Fruit fly (Drosophila melanogaster) whole organism, prepupa: ENCODE results near the gene CG7506.
A peak's percentile ranks its signal among the peaks of the same experiment; 100 is the strongest.

Source experiments
- Blimp-1 ChIP-seq: fragments of 200-800 bp; sonication (Bioruptor generic); optimal IDR thresholded peaks from 3 replicates; lab custom pipeline; 2017; ENCODE audit warnings: missing biosample characterization, missing genetic modification characterization, mild to moderate bottlenecking, moderate library complexity, missing genetic modification reagents
- CG10631 ChIP-seq: fragments of 200-800 bp; sonication (Bioruptor generic); optimal IDR thresholded peaks from 2 replicates; lab custom pipeline; 2016; ENCODE audit warnings: missing biosample characterization, missing genetic modification characterization
- CG10669 ChIP-seq: fragments of 200-800 bp; sonication (Bioruptor generic); optimal IDR thresholded peaks from 3 replicates; lab custom pipeline; 2018; ENCODE audit warnings: missing biosample characterization, mild to moderate bottlenecking, missing genetic modification characterization, moderate library complexity
- CG11294 ChIP-seq: fragments of 200-800 bp; sonication (Bioruptor generic); IDR thresholded peaks from 2 replicates; pipeline ENCODE4 v1.3.6; 2022; ENCODE audit warnings: missing biosample characterization, missing genetic modification characterization
- CG11762 ChIP-seq: fragments of 200-800 bp; sonication (Bioruptor generic); optimal IDR thresholded peaks from 3 replicates; lab custom pipeline; 2016; ENCODE audit warnings: missing biosample characterization, missing genetic modification characterization; ENCODE audit not compliant: insufficient read depth
- CG15336 ChIP-seq: fragments of 200-800 bp; sonication (Bioruptor generic); IDR thresholded peaks from 2 replicates; pipeline ENCODE4 v1.3.6; 2022; ENCODE audit warnings: missing biosample characterization, missing genetic modification characterization
- CG1621 ChIP-seq: fragments of 200-800 bp; sonication (Bioruptor generic); optimal IDR thresholded peaks from 3 replicates; lab custom pipeline; 2018; ENCODE audit warnings: missing biosample characterization, mild to moderate bottlenecking, missing genetic modification characterization
- CG16779 ChIP-seq: fragments of 200-800 bp; sonication (Bioruptor generic); optimal IDR thresholded peaks from 3 replicates; lab custom pipeline; 2017; ENCODE audit warnings: missing biosample characterization, mild to moderate bottlenecking, missing genetic modification characterization
- CG3032 ChIP-seq: fragments of 200-800 bp; optimal IDR thresholded peaks from 2 replicates; lab custom pipeline; 2019; ENCODE audit warnings: missing biosample characterization, mild to moderate bottlenecking, missing genetic modification characterization, moderate library complexity
- CG31627 ChIP-seq: fragments of 200-800 bp; sonication (Bioruptor generic); optimal IDR thresholded peaks from 3 replicates; lab custom pipeline; 2016; ENCODE audit warnings: missing biosample characterization, missing genetic modification characterization
- CG3919 ChIP-seq: fragments of 200-800 bp; sonication (Bioruptor generic); optimal IDR thresholded peaks from 3 replicates; lab custom pipeline; 2016; ENCODE audit warnings: missing biosample characterization, missing genetic modification characterization
- CG4318 ChIP-seq: fragments of 200-800 bp; sonication (Bioruptor generic); optimal IDR thresholded peaks from 3 replicates; lab custom pipeline; 2017; ENCODE audit warnings: missing biosample characterization, mild to moderate bottlenecking, missing genetic modification characterization
- CG6163 ChIP-seq: fragments of 200-800 bp; sonication (Bioruptor generic); IDR thresholded peaks from 3 replicates; pipeline ENCODE4 v1.3.6; 2022; ENCODE audit warnings: missing biosample characterization, missing genetic modification characterization
- CG6276 ChIP-seq: fragments of 200-800 bp; sonication (Bioruptor generic); optimal IDR thresholded peaks from 2 replicates; lab custom pipeline; 2017; ENCODE audit warnings: missing biosample characterization, mild to moderate bottlenecking, missing genetic modification characterization
- CG8319 ChIP-seq: fragments of 200-800 bp; sonication (Bioruptor generic); optimal IDR thresholded peaks from 3 replicates; lab custom pipeline; 2016; ENCODE audit warnings: missing biosample characterization, missing genetic modification characterization
- Eip78C ChIP-seq: fragments of 200-800 bp; sonication (Bioruptor generic); peaks from one replicate; lab custom pipeline; 2016; ENCODE audit warnings: missing biosample characterization, missing genetic modification characterization
- Ets96B ChIP-seq: fragments of 200-800 bp; optimal IDR thresholded peaks from 2 replicates; lab custom pipeline; 2019; ENCODE audit warnings: missing biosample characterization, mild to moderate bottlenecking, missing genetic modification characterization, moderate library complexity
- Gug ChIP-seq: fragments of 200-800 bp; sonication (Bioruptor generic); IDR thresholded peaks from 2 replicates; pipeline ENCODE4 v1.3.6; 2022; ENCODE audit warnings: missing biosample characterization, missing genetic modification characterization
- Hr39 ChIP-seq: fragments of 200-800 bp; sonication (Bioruptor generic); optimal IDR thresholded peaks from 2 replicates; lab custom pipeline; 2016; ENCODE audit warnings: missing biosample characterization, missing genetic modification characterization
- Met ChIP-seq: fragments of 200-800 bp; sonication (Bioruptor generic); optimal IDR thresholded peaks from 3 replicates; lab custom pipeline; 2016; ENCODE audit warnings: missing biosample characterization, missing genetic modification characterization
- OdsH ChIP-seq: fragments of 200-800 bp; sonication (Bioruptor generic); optimal IDR thresholded peaks from 3 replicates; lab custom pipeline; 2016; ENCODE audit warnings: missing biosample characterization, missing genetic modification characterization
- Smox ChIP-seq: fragments of 200-800 bp; sonication (Bioruptor generic); optimal IDR thresholded peaks from 3 replicates; lab custom pipeline; 2016; ENCODE audit warnings: missing biosample characterization, missing genetic modification characterization
- Sox102F ChIP-seq: fragments of 200-800 bp; sonication (Bioruptor generic); optimal IDR thresholded peaks from 2 replicates; lab custom pipeline; 2016; ENCODE audit warnings: missing biosample characterization, mild to moderate bottlenecking, missing genetic modification characterization
- Sox15 ChIP-seq: fragments of 200-800 bp; sonication (Bioruptor generic); optimal IDR thresholded peaks from 3 replicates; lab custom pipeline; 2016; ENCODE audit warnings: missing biosample characterization, missing genetic modification characterization
- achi ChIP-seq: fragments of 200-800 bp; sonication (Bioruptor generic); optimal IDR thresholded peaks from 3 replicates; lab custom pipeline; 2016; ENCODE audit warnings: missing biosample characterization, missing genetic modification characterization
- acj6 ChIP-seq: fragments of 200-800 bp; sonication (Bioruptor generic); optimal IDR thresholded peaks from 3 replicates; lab custom pipeline; 2016; ENCODE audit warnings: missing biosample characterization, missing genetic modification characterization
- cyc ChIP-seq: fragments of 200-800 bp; sonication (Bioruptor generic); optimal IDR thresholded peaks from 3 replicates; lab custom pipeline; 2016; ENCODE audit warnings: missing biosample characterization, missing genetic modification characterization
- eg ChIP-seq: fragments of 200-800 bp; sonication (Bioruptor generic); IDR thresholded peaks from 3 replicates; pipeline ENCODE4 v1.3.6; 2022; ENCODE audit warnings: missing biosample characterization, missing genetic modification characterization
- esn ChIP-seq: fragments of 200-800 bp; sonication (Bioruptor generic); optimal IDR thresholded peaks from 2 replicates; lab custom pipeline; 2016; ENCODE audit warnings: missing biosample characterization, mild to moderate bottlenecking, missing genetic modification characterization, moderate library complexity
- fkh ChIP-seq: fragments of 200-800 bp; sonication (Bioruptor generic); optimal IDR thresholded peaks from 3 replicates; lab custom pipeline; 2017; ENCODE audit warnings: missing biosample characterization, mild to moderate bottlenecking, missing genetic modification characterization, moderate library complexity
- lz ChIP-seq: fragments of 200-800 bp; sonication (Bioruptor generic); optimal IDR thresholded peaks from 3 replicates; lab custom pipeline; 2016; ENCODE audit warnings: missing biosample characterization, missing genetic modification characterization
- net ChIP-seq: fragments of 200-800 bp; sonication (Bioruptor generic); optimal IDR thresholded peaks from 3 replicates; lab custom pipeline; 2016; ENCODE audit warnings: missing biosample characterization, missing genetic modification characterization
- pdm3 ChIP-seq: fragments of 200-800 bp; sonication (Bioruptor generic); optimal IDR thresholded peaks from 3 replicates; lab custom pipeline; 2016; ENCODE audit warnings: missing biosample characterization, missing genetic modification characterization
- salr ChIP-seq, 2 experiments: fragments of 200-800 bp; sonication (Bioruptor generic); optimal IDR thresholded peaks; 3 replicates each; lab custom pipeline; 2016 to 2018; ENCODE audit warnings: missing biosample characterization in 2 of 2, missing genetic modification characterization in 2 of 2, mild to moderate bottlenecking in 1 of 2
- spab ChIP-seq: fragments of 200-800 bp; sonication (Bioruptor generic); optimal IDR thresholded peaks from 2 replicates; lab custom pipeline; 2017; ENCODE audit warnings: missing biosample characterization, mild to moderate bottlenecking, missing genetic modification characterization, missing genetic modification reagents
- ss ChIP-seq, 2 experiments: fragments of 200-800 bp; sonication (Bioruptor generic); optimal IDR thresholded peaks; 2 replicates in 1 of 2; 3 replicates in 1 of 2; lab custom pipeline; 2017 to 2018; ENCODE audit warnings: mild to moderate bottlenecking in 2 of 2, missing biosample characterization in 2 of 2, missing genetic modification characterization in 2 of 2, moderate library complexity in 1 of 2
- svp ChIP-seq: fragments of 200-800 bp; sonication (Bioruptor generic); peaks from one replicate; lab custom pipeline; 2016; ENCODE audit warnings: missing biosample characterization, missing genetic modification characterization
- topi ChIP-seq: fragments of 200-800 bp; sonication (Bioruptor generic); optimal IDR thresholded peaks from 3 replicates; lab custom pipeline; 2016; ENCODE audit warnings: missing biosample characterization, missing genetic modification characterization
- vri ChIP-seq: fragments of 200-800 bp; sonication (Bioruptor generic); optimal IDR thresholded peaks from 3 replicates; lab custom pipeline; 2016; ENCODE audit warnings: missing biosample characterization, mild to moderate bottlenecking, missing genetic modification characterization

CG7506 gene

dm6 chr3L:7641467-7641866 lies at the start of gene CG7506:
CG7506 (minus strand) TSS chr3L:7641648.
- TF ChIP-seq CG8319 (GFP tag; lab: Kevin White, UChicago), result no peak
- no peak for TF ChIP-seq eg (GFP tag; lab: Robert Waterston, UW)
- TF ChIP-seq CG6276, result no peak
- peak; percentile 8 for TF ChIP-seq lz (GFP tag; lab: Kevin White, UChicago)
- TF ChIP-seq CG3919 (GFP tag; lab: Kevin White, UChicago), result no peak
- TF ChIP-seq esn (GFP tag; lab: Kevin White, UChicago), result peak; percentile 27
- no peak for TF ChIP-seq pdm3 (GFP tag; lab: Kevin White, UChicago)
- TF ChIP-seq CG11294 (GFP tag; lab: Robert Waterston, UW), result no peak
- no peak for TF ChIP-seq acj6 (GFP tag; lab: Kevin White, UChicago)
- no peak for TF ChIP-seq CG6163
- no peak for TF ChIP-seq CG3032 (tag; lab: Kevin White, UChicago)
- peak; percentile 50 for TF ChIP-seq Eip78C (GFP tag; lab: Kevin White, UChicago)
- no peak for TF ChIP-seq CG4318 (GFP tag; lab: Kevin White, UChicago)
- TF ChIP-seq Smox (GFP tag; lab: Kevin White, UChicago), result no peak
- no peak for TF ChIP-seq Ets96B
- no peak for TF ChIP-seq fkh (GFP tag; lab: Kevin White, UChicago)
- TF ChIP-seq Gug (GFP tag; lab: Robert Waterston, UW), result no peak
- TF ChIP-seq CG15336 (GFP tag; lab: Robert Waterston, UW), result no peak
- TF ChIP-seq CG10669, result no peak
- peak; percentile 73 for TF ChIP-seq vri (GFP tag; lab: Kevin White, UChicago)
- no peak for TF ChIP-seq CG1621 (tag; lab: Kevin White, UChicago)
- TF ChIP-seq CG10631 (GFP tag; lab: Kevin White, UChicago), result no peak
- no peak for TF ChIP-seq OdsH

dm6 chr3L:7654048-7654961 lies 12.9 kb upstream of the CG7506 start, which contains the start of gene CG7492:
CG7492 (minus strand) TSS chr3L:7654752.
- TF ChIP-seq CG11294 (GFP tag; lab: Robert Waterston, UW) (no peak), spab (GFP tag; lab: Kevin White, UChicago) (no peak), Sox102F (GFP tag; lab: Kevin White, UChicago) (no peak), Sox15 (no peak), Hr39 (GFP tag; lab: Kevin White, UChicago) (no peak), achi (GFP tag; lab: Kevin White, UChicago) (no peak), CG16779 (tag; lab: Kevin White, UChicago) (no peak), CG8319 (GFP tag; lab: Kevin White, UChicago) (no peak), CG1621 (tag; lab: Kevin White, UChicago) (no peak), salr (GFP tag; optimal IDR thresholded peaks at IDR 0.05; lab: Kevin White, UChicago) (no peak), topi (GFP tag; lab: Kevin White, UChicago) (no peak), Blimp-1 (GFP tag; lab: Kevin White, UChicago) (no peak), CG31627 (GFP tag; lab: Kevin White, UChicago) (no peak)

dm6 chr3L:7650968-7651367 lies 9.5 kb upstream of the CG7506 start, which contains the start of gene PGRP-SD:
PGRP-SD (plus strand) TSS chr3L:7651180.
- TF ChIP-seq svp (GFP tag; lab: Kevin White, UChicago) (peak; percentile 99), Gug (GFP tag; lab: Robert Waterston, UW) (no peak)

- TF ChIP-seq net (GFP tag; lab: Kevin White, UChicago) (no peak), cyc (no peak), Ets96B (no peak), Met (GFP tag; lab: Kevin White, UChicago) (no peak), CG11762 (no peak), ss (GFP tag; optimal IDR thresholded peaks at IDR 0.05; lab: Kevin White, UChicago) (no peak), achi (GFP tag; lab: Kevin White, UChicago) (no peak), Sox15 (no peak), esn (GFP tag; lab: Kevin White, UChicago) (no peak), CG4318 (GFP tag; lab: Kevin White, UChicago) (no peak)
Observed at dm6 chr3L:7650248-7650647, 8.8 kb upstream of the CG7506 start, which contains the start of gene CG32373. CG32373 (plus strand) TSS chr3L:7650548.
